Worm (Caenorhabditis elegans) whole organism, late embryonic: Measurements from ENCODE around the gene T13C2.2.

ENCODE experiments used
- C08G9.2 ChIP-seq: sonication (generic microtip); optimal IDR thresholded peaks from 2 replicates; lab custom pipeline; 2016; ENCODE audit warnings: mild to moderate bottlenecking, missing genetic modification characterization, moderate library complexity, missing compliant biosample characterization
- C38D4.7 ChIP-seq: fragments of 200-800 bp; sonication (Bioruptor generic); optimal IDR thresholded peaks from 2 replicates; lab custom pipeline; 2018; ENCODE audit warnings: mild to moderate bottlenecking, missing genetic modification characterization, moderate library complexity, missing compliant biosample characterization
- K02D7.2 ChIP-seq: sonication (generic microtip); optimal IDR thresholded peaks from 2 replicates; lab custom pipeline; 2017; ENCODE audit warnings: mild to moderate bottlenecking, missing genetic modification characterization, missing compliant biosample characterization
- K09A11.1 ChIP-seq: sonication (generic microtip); optimal IDR thresholded peaks from 2 replicates; lab custom pipeline; 2017; ENCODE audit warnings: antibody characterized with exemption, mild to moderate bottlenecking, missing genetic modification characterization, missing compliant biosample characterization; ENCODE audit not compliant: insufficient read depth
- T23F11.4 ChIP-seq: fragments of 200-800 bp; sonication (Bioruptor generic); optimal IDR thresholded peaks from 2 replicates; lab custom pipeline; 2018; ENCODE audit warnings: mild to moderate bottlenecking, missing genetic modification characterization, missing compliant biosample characterization
- Y22D7AL.16 ChIP-seq: sonication (generic microtip); optimal IDR thresholded peaks from 2 replicates; lab custom pipeline; 2016; ENCODE audit warnings: missing genetic modification characterization, missing compliant biosample characterization
- ama-1 ChIP-seq: fragments of 150-350 bp; optimal IDR thresholded peaks from 2 replicates; lab custom pipeline; 2014
- ceh-14 ChIP-seq: sonication (generic microtip); optimal IDR thresholded peaks from 2 replicates; lab custom pipeline; 2016; ENCODE audit warnings: missing genotype, missing genetic modification characterization, missing compliant biosample characterization
- ceh-19 ChIP-seq: fragments of 200-800 bp; sonication (Bioruptor generic); optimal IDR thresholded peaks from 2 replicates; lab custom pipeline; 2018; ENCODE audit warnings: mild to moderate bottlenecking, missing genetic modification characterization, missing compliant biosample characterization
- ceh-2 ChIP-seq: sonication (generic microtip); optimal IDR thresholded peaks from 2 replicates; lab custom pipeline; 2016; ENCODE audit warnings: missing genotype, missing genetic modification characterization, missing compliant biosample characterization
- ceh-22 ChIP-seq: sonication (generic microtip); optimal IDR thresholded peaks from 2 replicates; lab custom pipeline; 2017; ENCODE audit warnings: missing biosample characterization, missing genetic modification characterization
- ceh-31 ChIP-seq: sonication (generic microtip); optimal IDR thresholded peaks from 2 replicates; lab custom pipeline; 2016; ENCODE audit warnings: missing genetic modification characterization, missing compliant biosample characterization
- ceh-34 ChIP-seq: sonication (generic microtip); optimal IDR thresholded peaks from 2 replicates; lab custom pipeline; 2016; ENCODE audit warnings: mild to moderate bottlenecking, missing genetic modification characterization, missing compliant biosample characterization
- ceh-48 ChIP-seq: sonication (generic microtip); optimal IDR thresholded peaks from 2 replicates; lab custom pipeline; 2016; ENCODE audit warnings: missing genetic modification characterization, inconsistent platforms, missing compliant biosample characterization
- che-1 ChIP-seq: sonication (generic microtip); optimal IDR thresholded peaks from 2 replicates; lab custom pipeline; 2016; ENCODE audit warnings: mild to moderate bottlenecking, missing genetic modification characterization, missing compliant biosample characterization
- dmd-4 ChIP-seq: sonication (generic microtip); optimal IDR thresholded peaks from 2 replicates; lab custom pipeline; 2016; ENCODE audit warnings: borderline replicate concordance, missing genetic modification characterization, missing compliant biosample characterization
- dve-1 ChIP-seq: sonication (generic microtip); optimal IDR thresholded peaks from 2 replicates; lab custom pipeline; 2017; ENCODE audit warnings: antibody characterized with exemption, mild to moderate bottlenecking, missing genetic modification characterization, missing compliant biosample characterization
- elt-2 ChIP-seq: sonication (generic microtip); optimal IDR thresholded peaks from 2 replicates; lab custom pipeline; 2016; ENCODE audit warnings: missing genetic modification reagents, missing genetic modification characterization, missing compliant biosample characterization
- elt-4 ChIP-seq: sonication (generic microtip); optimal IDR thresholded peaks from 2 replicates; lab custom pipeline; 2016; ENCODE audit warnings: missing genetic modification characterization, missing compliant biosample characterization
- ets-4 ChIP-seq: sonication (generic microtip); optimal IDR thresholded peaks from 2 replicates; lab custom pipeline; 2016; ENCODE audit warnings: missing genetic modification characterization, missing compliant biosample characterization
- eyg-1 ChIP-seq: sonication (generic microtip); optimal IDR thresholded peaks from 2 replicates; lab custom pipeline; 2016; ENCODE audit warnings: missing genotype, missing genetic modification characterization, missing compliant biosample characterization
- fax-1 ChIP-seq: sonication (generic microtip); optimal IDR thresholded peaks from 2 replicates; lab custom pipeline; 2016; ENCODE audit warnings: missing genotype, missing genetic modification characterization, missing compliant biosample characterization
- fkh-10 ChIP-seq: fragments of 150-350 bp; optimal IDR thresholded peaks from 2 replicates; lab custom pipeline; 2014; ENCODE audit warnings: missing biosample characterization, missing genetic modification reagents, missing genetic modification characterization
- fkh-6 ChIP-seq: sonication (generic microtip); optimal IDR thresholded peaks from 2 replicates; lab custom pipeline; 2016; ENCODE audit warnings: missing genetic modification characterization, missing compliant biosample characterization
- hlh-30 ChIP-seq: sonication (generic microtip); optimal IDR thresholded peaks from 2 replicates; lab custom pipeline; 2017; ENCODE audit warnings: antibody characterized with exemption, missing genetic modification characterization, missing compliant biosample characterization; ENCODE audit not compliant: insufficient read depth
- hlh-6 ChIP-seq: sonication (generic microtip); optimal IDR thresholded peaks from 2 replicates; lab custom pipeline; 2016; ENCODE audit warnings: missing genotype, missing genetic modification characterization, missing compliant biosample characterization
- hlh-8 ChIP-seq: sonication (generic microtip); optimal IDR thresholded peaks from 2 replicates; lab custom pipeline; 2016; ENCODE audit warnings: missing genotype, missing genetic modification characterization, missing compliant biosample characterization
- lim-6 ChIP-seq: sonication (generic microtip); optimal IDR thresholded peaks from 2 replicates; lab custom pipeline; 2016; ENCODE audit warnings: missing genetic modification characterization, missing compliant biosample characterization
- madf-2 ChIP-seq: sonication (generic microtip); optimal IDR thresholded peaks from 2 replicates; lab custom pipeline; 2017; ENCODE audit warnings: missing genetic modification characterization, missing compliant biosample characterization
- nfya-1 ChIP-seq: sonication (generic microtip); optimal IDR thresholded peaks from 2 replicates; lab custom pipeline; 2017; ENCODE audit warnings: missing genetic modification characterization, mild to moderate bottlenecking, missing compliant biosample characterization, antibody characterized with exemption, moderate library complexity
- nhr-11 ChIP-seq: fragments of 150-350 bp; optimal IDR thresholded peaks from 2 replicates; lab custom pipeline; 2014; ENCODE audit warnings: missing biosample characterization, missing genetic modification characterization
- nhr-232 ChIP-seq: sonication (generic microtip); optimal IDR thresholded peaks from 2 replicates; lab custom pipeline; 2016; ENCODE audit warnings: missing genetic modification characterization, missing compliant biosample characterization
- npax-4 ChIP-seq: sonication (generic microtip); optimal IDR thresholded peaks from 2 replicates; lab custom pipeline; 2016; ENCODE audit warnings: missing genetic modification characterization, missing compliant biosample characterization
- odd-2 ChIP-seq: sonication (generic microtip); optimal IDR thresholded peaks from 2 replicates; lab custom pipeline; 2017; ENCODE audit warnings: antibody characterized with exemption, mild to moderate bottlenecking, missing genetic modification characterization, missing compliant biosample characterization
- pag-3 ChIP-seq: sonication (generic microtip); optimal IDR thresholded peaks from 2 replicates; lab custom pipeline; 2016; ENCODE audit warnings: missing compliant biosample characterization, missing genetic modification characterization, borderline replicate concordance
- pat-9 ChIP-seq: fragments of 200-800 bp; sonication (Bioruptor generic); optimal IDR thresholded peaks from 2 replicates; lab custom pipeline; 2018; ENCODE audit warnings: mild to moderate bottlenecking, missing genetic modification characterization, moderate library complexity, missing compliant biosample characterization
- pax-1 ChIP-seq: fragments of 150-350 bp; optimal IDR thresholded peaks from 2 replicates; lab custom pipeline; 2014; ENCODE audit warnings: missing biosample characterization, missing genetic modification characterization
- pha-2 ChIP-seq: sonication (generic microtip); optimal IDR thresholded peaks from 2 replicates; lab custom pipeline; 2017; ENCODE audit warnings: mild to moderate bottlenecking, missing genetic modification characterization, missing compliant biosample characterization
- pha-4 ChIP-seq: fragments of 150-350 bp; optimal IDR thresholded peaks from 2 replicates; lab custom pipeline; 2018; ENCODE audit warnings: missing biosample characterization, missing genetic modification reagents, missing genetic modification characterization
- pqm-1 ChIP-seq: sonication (generic microtip); optimal IDR thresholded peaks from 2 replicates; lab custom pipeline; 2016; ENCODE audit warnings: missing genetic modification characterization, missing compliant biosample characterization
- pros-1 ChIP-seq: fragments of 150-350 bp; optimal IDR thresholded peaks from 2 replicates; lab custom pipeline; 2014; ENCODE audit warnings: missing biosample characterization, missing genetic modification reagents, missing genetic modification characterization
- ref-2 ChIP-seq: sonication (generic microtip); optimal IDR thresholded peaks from 2 replicates; lab custom pipeline; 2016; ENCODE audit warnings: missing genetic modification characterization, missing compliant biosample characterization
- sox-4 ChIP-seq: sonication (generic microtip); optimal IDR thresholded peaks from 2 replicates; lab custom pipeline; 2017; ENCODE audit warnings: mild to moderate bottlenecking, missing genetic modification characterization, inconsistent platforms, missing compliant biosample characterization
- syd-9 ChIP-seq: sonication (generic microtip); optimal IDR thresholded peaks from 2 replicates; lab custom pipeline; 2016; ENCODE audit warnings: mild to moderate bottlenecking, missing genetic modification characterization, moderate library complexity, missing compliant biosample characterization
- tbx-2 ChIP-seq: sonication (generic microtip); optimal IDR thresholded peaks from 2 replicates; lab custom pipeline; 2016; ENCODE audit warnings: missing genetic modification characterization, missing compliant biosample characterization
- tbx-7 ChIP-seq: sonication (generic microtip); optimal IDR thresholded peaks from 2 replicates; lab custom pipeline; 2016; ENCODE audit warnings: missing genotype, missing genetic modification characterization, missing compliant biosample characterization
- ttx-3 ChIP-seq: sonication (generic microtip); optimal IDR thresholded peaks from 2 replicates; lab custom pipeline; 2016; ENCODE audit warnings: missing genetic modification reagents, missing genetic modification characterization, missing compliant biosample characterization
- unc-3 ChIP-seq, 2 experiments: fragments of 200-800 bp in 1 of 2; sonication (Bioruptor generic) in 1 of 2; sonication (generic microtip) in 1 of 2; conservative IDR thresholded peaks in 1 of 2; optimal IDR thresholded peaks in 1 of 2; 2 replicates each; pipeline versions ENCODE4 v1.3.6 to Lab custom; 2016 to 2022; ENCODE audit warnings: missing compliant biosample characterization in 2 of 2, missing genetic modification characterization in 2 of 2, missing genetic modification reagents in 1 of 2
- unc-42 ChIP-seq: sonication (generic microtip); optimal IDR thresholded peaks from 2 replicates; lab custom pipeline; 2016; ENCODE audit warnings: missing genotype, missing genetic modification characterization, missing compliant biosample characterization
- unc-55 ChIP-seq: sonication (generic microtip); optimal IDR thresholded peaks from 2 replicates; lab custom pipeline; 2017; ENCODE audit warnings: missing biosample characterization, missing genetic modification reagents, missing genetic modification characterization
- zip-5 ChIP-seq: sonication (generic microtip); optimal IDR thresholded peaks from 2 replicates; lab custom pipeline; 2016; ENCODE audit warnings: missing genetic modification characterization, missing compliant biosample characterization
- ztf-16 ChIP-seq: sonication (generic microtip); optimal IDR thresholded peaks from 2 replicates; lab custom pipeline; 2017; ENCODE audit warnings: missing genetic modification characterization, missing compliant biosample characterization

The T13C2.2 gene

DNA sequence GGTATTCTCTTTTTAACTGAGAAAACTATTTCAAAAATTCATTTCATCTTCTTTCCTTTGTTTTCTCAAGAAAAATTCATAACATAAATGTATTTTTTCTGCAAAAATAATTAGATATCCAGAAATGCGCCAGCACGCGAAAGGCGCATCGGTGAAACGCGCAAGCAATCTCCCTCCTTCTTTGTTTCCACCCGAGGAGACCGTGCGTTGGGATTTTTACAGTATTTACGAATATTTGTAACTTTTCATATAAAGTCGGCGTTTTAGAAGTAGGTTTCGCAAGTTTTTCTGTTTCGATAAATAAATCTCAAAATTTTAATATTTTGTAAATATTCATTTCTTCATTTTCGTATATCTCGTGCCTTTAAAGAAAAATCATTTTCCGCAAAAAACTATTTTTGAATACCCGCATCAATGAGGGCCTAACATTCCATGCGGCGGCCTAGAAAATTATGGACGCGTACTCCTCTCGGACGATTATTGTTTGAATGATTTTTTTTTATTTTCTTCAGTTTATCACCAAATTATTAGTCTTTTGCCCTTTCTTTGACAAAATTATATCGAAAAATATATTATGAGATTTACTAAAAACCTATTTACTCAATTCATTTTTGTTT lies 15.5 kb upstream of the T13C2.2 start, which contains the start of gene ssup-72:
TSS of gene ssup-72 (plus strand) at position 181 of the 617 bp plus-strand sequence.
- no peak for TF ChIP-seq pqm-1
- TF ChIP-seq nhr-11 (tag; lab: Kevin White, UChicago) = no peak
- TF ChIP-seq hlh-8 (tag; lab: Kevin White, UChicago) = peak; percentile 72
- TF ChIP-seq C08G9.2 (tag; lab: Kevin White, UChicago) = peak; percentile 83
- peak; percentile 39 for TF ChIP-seq elt-2 (tag; lab: Kevin White, UChicago)
- no peak for TF ChIP-seq odd-2
- TF ChIP-seq syd-9 (tag; lab: Kevin White, UChicago) = no peak
- TF ChIP-seq nhr-232 (tag; lab: Kevin White, UChicago) = no peak
- TF ChIP-seq fkh-10 (GFP tag; lab: Kevin White, UChicago) = no peak
- peak; percentile 14 for TF ChIP-seq lim-6
- no peak for TF ChIP-seq Y22D7AL.16 (tag; lab: Kevin White, UChicago)
- peak; percentile 35 for TF ChIP-seq ref-2 (tag; lab: Kevin White, UChicago)
- TF ChIP-seq che-1 = no peak
- no peak for TF ChIP-seq ceh-22
- peak; percentile 74 for TF ChIP-seq tbx-2
- peak; percentile 9 for TF ChIP-seq ceh-34 (tag; lab: Kevin White, UChicago)
- TF ChIP-seq hlh-6 (tag; lab: Kevin White, UChicago) = no peak
- TF ChIP-seq unc-42 (tag; lab: Kevin White, UChicago) = peak; percentile 32
- TF ChIP-seq dve-1 (tag; lab: Kevin White, UChicago) = no peak
- peak; percentile 67 for TF ChIP-seq ets-4 (tag; lab: Kevin White, UChicago)
- no peak for TF ChIP-seq pag-3 (tag; lab: Kevin White, UChicago)
- TF ChIP-seq eyg-1 (tag; lab: Kevin White, UChicago) = no peak
- TF ChIP-seq ztf-16 (tag; lab: Kevin White, UChicago) = no peak
- no peak for TF ChIP-seq sox-4
- TF ChIP-seq ceh-2 (tag; lab: Kevin White, UChicago) = peak; percentile 77
- TF ChIP-seq pax-1 = no peak
- TF ChIP-seq pha-2 (tag; lab: Kevin White, UChicago) = no peak
- TF ChIP-seq pros-1 (tag; lab: Kevin White, UChicago) = no peak
- TF ChIP-seq ceh-14 (tag; lab: Kevin White, UChicago) = peak; percentile 22
- no peak for TF ChIP-seq ama-1 (lab: Kevin White, UChicago)
- TF ChIP-seq K09A11.1 = no peak
- TF ChIP-seq tbx-7 (tag; lab: Kevin White, UChicago) = peak; percentile 82
- TF ChIP-seq ttx-3 (tag; lab: Kevin White, UChicago) = no peak
- no peak for TF ChIP-seq ceh-48 (tag; lab: Kevin White, UChicago)
- no peak for TF ChIP-seq ceh-19 (GFP tag; lab: Kevin White, UChicago)
- no peak for TF ChIP-seq pha-4 (tag; lab: Kevin White, UChicago)
- peak; percentile 4 for TF ChIP-seq nfya-1 (tag; lab: Kevin White, UChicago)
- no peak for TF ChIP-seq pat-9 (tag; lab: Kevin White, UChicago)
- TF ChIP-seq ceh-31 (tag; lab: Kevin White, UChicago) = peak; percentile 88
- no peak for TF ChIP-seq unc-3 (GFP tag; conservative IDR thresholded peaks at IDR 0.05; lab: Robert Waterston, UW)
- TF ChIP-seq unc-3 (tag; optimal IDR thresholded peaks at IDR 0.05; lab: Kevin White, UChicago) = no peak
- TF ChIP-seq npax-4 (tag; lab: Kevin White, UChicago) = no peak
- no peak for TF ChIP-seq C38D4.7 (GFP tag; lab: Kevin White, UChicago)
- TF ChIP-seq dmd-4 (tag; lab: Kevin White, UChicago) = no peak
- TF ChIP-seq elt-4 (tag; lab: Kevin White, UChicago) = no peak
- TF ChIP-seq T23F11.4 = no peak
- no peak for TF ChIP-seq K02D7.2 (tag; lab: Kevin White, UChicago)
- TF ChIP-seq madf-2 = no peak
- TF ChIP-seq hlh-30 = no peak
- TF ChIP-seq zip-5 (tag; lab: Kevin White, UChicago) = peak; percentile 59
- no peak for TF ChIP-seq fkh-6
- TF ChIP-seq unc-55 (GFP tag; lab: Kevin White, UChicago) = no peak
- no peak for TF ChIP-seq fax-1 (tag; lab: Kevin White, UChicago)
